Worm (Caenorhabditis elegans) whole organism, mixed stage, embryonic: ENCODE results near the gene cho-1.

Source experiments
- blmp-1 ChIP-seq: fragments of 150-350 bp; optimal IDR thresholded peaks from 2 replicates; lab custom pipeline; 2014; ENCODE audit warnings: missing biosample characterization, missing genetic modification characterization
- elt-3 ChIP-seq: fragments of 150-350 bp; optimal IDR thresholded peaks from 2 replicates; lab custom pipeline; 2014; ENCODE audit warnings: missing biosample characterization, missing genetic modification characterization
- lin-13 ChIP-seq: fragments of 150-350 bp; optimal IDR thresholded peaks from 2 replicates; lab custom pipeline; 2014; ENCODE audit warnings: missing biosample characterization, missing genetic modification characterization
- nhr-2 ChIP-seq: fragments of 150-350 bp; optimal IDR thresholded peaks from 2 replicates; lab custom pipeline; 2014; ENCODE audit warnings: missing biosample characterization, missing genetic modification characterization
- nhr-237 ChIP-seq: fragments of 150-350 bp; optimal IDR thresholded peaks from 2 replicates; lab custom pipeline; 2014; ENCODE audit warnings: missing biosample characterization, missing genetic modification characterization
- unc-39 ChIP-seq: fragments of 150-350 bp; optimal IDR thresholded peaks from 2 replicates; lab custom pipeline; 2014; ENCODE audit warnings: missing biosample characterization, missing genetic modification characterization
- ztf-11 ChIP-seq: fragments of 150-350 bp; optimal IDR thresholded peaks from 2 replicates; lab custom pipeline; 2014; ENCODE audit warnings: missing biosample characterization, missing genetic modification characterization

- no peak for TF ChIP-seq nhr-2
- TF ChIP-seq lin-13 (tag; lab: Kevin White, UChicago), result no peak
- TF ChIP-seq unc-39 (tag; lab: Kevin White, UChicago), result no peak
- TF ChIP-seq blmp-1, result no peak
- no peak for TF ChIP-seq nhr-237 (tag; lab: Kevin White, UChicago)
- TF ChIP-seq elt-3 (tag; lab: Kevin White, UChicago), result no peak
- no peak for TF ChIP-seq ztf-11 (tag; lab: Kevin White, UChicago)
Observed at ce11 chrIV:13250243-13250642, 35.9 kb upstream of the cho-1 start.
